Worm (Caenorhabditis elegans) whole organism, midembryonic: Measurements from ENCODE around the gene srt-22.

Experiments used
- T22C8.4 ChIP-seq: fragments of 200-800 bp; sonication (Bioruptor generic); IDR thresholded peaks from 2 replicates; pipeline ENCODE4 v1.3.6; 2022; ENCODE audit warnings: missing genetic modification characterization, missing compliant biosample characterization
- cog-1 ChIP-seq: sonication (generic microtip); optimal IDR thresholded peaks from 2 replicates; lab custom pipeline; 2016; ENCODE audit warnings: missing genetic modification characterization, missing compliant biosample characterization
- flt-1 ChIP-seq: fragments of 200-800 bp; sonication (Bioruptor generic); IDR thresholded peaks from 2 replicates; pipeline ENCODE4 v1.3.6; 2022; ENCODE audit warnings: missing genetic modification characterization, missing compliant biosample characterization
- klf-2 ChIP-seq: fragments of 200-800 bp; sonication (Bioruptor generic); conservative IDR thresholded peaks from 2 replicates; pipeline ENCODE4 v1.3.6; 2022; ENCODE audit warnings: missing genetic modification reagents, missing genetic modification characterization, missing compliant biosample characterization
- med-1 ChIP-seq: sonication (generic microtip); optimal IDR thresholded peaks from 2 replicates; lab custom pipeline; 2017; ENCODE audit warnings: missing genetic modification characterization, mild to moderate bottlenecking, missing compliant biosample characterization, antibody characterized with exemption, missing genetic modification reagents; ENCODE audit not compliant: insufficient read depth
- ref-1 ChIP-seq: fragments of 200-800 bp; sonication (Bioruptor generic); conservative IDR thresholded peaks from 2 replicates; pipeline ENCODE4 v1.3.6; 2022; ENCODE audit warnings: missing genetic modification reagents, missing genetic modification characterization, missing compliant biosample characterization
- tab-1 ChIP-seq: fragments of 200-800 bp; sonication (Bioruptor generic); IDR thresholded peaks from 2 replicates; pipeline ENCODE4 v1.3.6; 2022; ENCODE audit warnings: missing genetic modification characterization, missing compliant biosample characterization
- ztf-23 ChIP-seq: fragments of 200-800 bp; sonication (Bioruptor generic); IDR thresholded peaks from 2 replicates; pipeline ENCODE4 v1.3.6; 2022; ENCODE audit warnings: missing genetic modification reagents, missing genetic modification characterization, missing compliant biosample characterization
- ztf-29 ChIP-seq: fragments of 200-800 bp; sonication (Bioruptor generic); IDR thresholded peaks from 2 replicates; pipeline ENCODE4 v1.3.6; 2022; ENCODE audit warnings: missing genetic modification reagents, missing genetic modification characterization, missing compliant biosample characterization

Gene srt-22

ce11 chrV:15313529-15313928, 2.2 kb downstream of the srt-22 start:
- TF ChIP-seq T22C8.4 (GFP tag; lab: Robert Waterston, UW) (no peak), med-1 (GFP tag; lab: Kevin White, UChicago) (no peak), flt-1 (no peak), ztf-29 (GFP tag; lab: Robert Waterston, UW) (no peak), ztf-23 (no peak), ref-1 (GFP tag; lab: Robert Waterston, UW) (no peak), cog-1 (tag; lab: Kevin White, UChicago) (no peak), klf-2 (GFP tag; lab: Robert Waterston, UW) (no peak), tab-1 (GFP tag; lab: Robert Waterston, UW) (no peak)

DNA sequence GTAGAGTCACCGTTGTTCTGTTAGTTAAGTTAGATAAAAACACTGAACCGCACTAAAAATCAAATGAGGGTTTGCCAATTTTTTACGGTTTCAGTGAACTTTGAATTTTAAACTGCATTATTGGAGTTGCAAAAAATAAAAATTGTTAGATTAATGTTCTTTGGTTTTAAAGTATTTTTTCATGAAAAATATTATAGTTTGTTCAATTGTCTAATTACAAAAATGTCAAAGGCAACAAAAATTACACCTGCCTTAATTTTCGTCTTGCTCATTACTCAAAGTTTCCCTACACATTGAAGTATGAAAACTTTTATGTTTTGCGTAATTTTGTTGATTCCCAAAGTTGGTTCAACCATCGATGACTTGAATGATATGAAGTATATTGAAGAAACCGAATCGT, 4.9 kb downstream of the srt-22 start, which contains the start of gene irld-62:
TSS of gene irld-62 (plus strand) at position 301 of the 400 bp plus-strand sequence.
- TF ChIP-seq ztf-23 (no peak), tab-1 (GFP tag; lab: Robert Waterston, UW) (no peak), klf-2 (GFP tag; lab: Robert Waterston, UW) (no peak), ref-1 (GFP tag; lab: Robert Waterston, UW) (no peak), ztf-29 (GFP tag; lab: Robert Waterston, UW) (no peak)

- no peak for TF ChIP-seq klf-2 (GFP tag; lab: Robert Waterston, UW)
- TF ChIP-seq ref-1 (GFP tag; lab: Robert Waterston, UW): no peak
- TF ChIP-seq cog-1 (tag; lab: Kevin White, UChicago): no peak
- TF ChIP-seq ztf-29 (GFP tag; lab: Robert Waterston, UW): no peak
- no peak for TF ChIP-seq ztf-23
- no peak for TF ChIP-seq T22C8.4 (GFP tag; lab: Robert Waterston, UW)
- no peak for TF ChIP-seq med-1 (GFP tag; lab: Kevin White, UChicago)
- no peak for TF ChIP-seq tab-1 (GFP tag; lab: Robert Waterston, UW)
- TF ChIP-seq flt-1: no peak
Measured at ce11 chrV:15309011-15309410, 6.7 kb downstream of the srt-22 start, which contains the start of gene srz-10. Gene srz-10, minus strand, starts transcription at chrV:15309098.

- TF ChIP-seq ztf-23: no peak
- no peak for TF ChIP-seq cog-1 (tag; lab: Kevin White, UChicago)
- no peak for TF ChIP-seq flt-1
Measured at ce11 chrV:15306745-15307144, 9.0 kb downstream of the srt-22 start, which contains the start of gene T26H8.4. Gene T26H8.4, minus strand, starts transcription at chrV:15306845.

- TF ChIP-seq ztf-29 (GFP tag; lab: Robert Waterston, UW) (no peak), med-1 (GFP tag; lab: Kevin White, UChicago) (no peak), ref-1 (GFP tag; lab: Robert Waterston, UW) (no peak), ztf-23 (no peak), cog-1 (tag; lab: Kevin White, UChicago) (no peak), T22C8.4 (GFP tag; lab: Robert Waterston, UW) (no peak), flt-1 (no peak)
Measured at ce11 chrV:15305502-15305901, 10.2 kb downstream of the srt-22 start, which contains the start of gene T26H8.5. Gene T26H8.5, minus strand, starts transcription at chrV:15305602.

DNA sequence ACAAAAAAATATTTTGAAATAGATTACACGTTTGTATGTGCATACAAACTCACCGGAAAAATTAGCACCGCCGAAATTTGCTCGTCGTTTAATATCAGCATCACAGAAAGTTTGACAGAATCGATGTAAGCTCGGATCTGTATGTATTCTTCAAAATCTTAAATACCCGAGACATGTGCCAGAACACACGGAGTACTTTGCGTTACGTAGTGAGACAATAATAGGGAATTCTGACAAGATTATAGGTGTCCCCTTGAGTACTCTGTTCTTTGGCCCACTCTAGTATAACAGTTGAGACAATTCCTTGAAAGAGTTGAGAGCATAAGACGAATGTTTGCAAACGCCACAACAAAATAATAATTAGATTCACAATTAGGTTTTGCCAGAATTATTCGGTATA, 12.1 kb downstream of the srt-22 start, which contains the start of gene srx-48:
TSS of gene srx-48 (minus strand) at position 101 of the 400 bp plus-strand sequence.
- TF ChIP-seq tab-1 (GFP tag; lab: Robert Waterston, UW): no peak
- TF ChIP-seq med-1 (GFP tag; lab: Kevin White, UChicago): no peak
- TF ChIP-seq ztf-29 (GFP tag; lab: Robert Waterston, UW): no peak
- TF ChIP-seq ref-1 (GFP tag; lab: Robert Waterston, UW): no peak
- no peak for TF ChIP-seq T22C8.4 (GFP tag; lab: Robert Waterston, UW)
- TF ChIP-seq klf-2 (GFP tag; lab: Robert Waterston, UW): no peak
- TF ChIP-seq flt-1: no peak
- no peak for TF ChIP-seq ztf-23
- no peak for TF ChIP-seq cog-1 (tag; lab: Kevin White, UChicago)

- TF ChIP-seq ref-1 (GFP tag; lab: Robert Waterston, UW) (no peak), ztf-23 (no peak), med-1 (GFP tag; lab: Kevin White, UChicago) (no peak), tab-1 (GFP tag; lab: Robert Waterston, UW) (no peak), klf-2 (GFP tag; lab: Robert Waterston, UW) (no peak), flt-1 (no peak), cog-1 (tag; lab: Kevin White, UChicago) (no peak), ztf-29 (GFP tag; lab: Robert Waterston, UW) (no peak), T22C8.4 (GFP tag; lab: Robert Waterston, UW) (no peak)
Measured at ce11 chrV:15298597-15298996, 17.1 kb downstream of the srt-22 start, which contains the start of gene cpr-3. Gene cpr-3, minus strand, starts transcription at chrV:15298700.

DNA sequence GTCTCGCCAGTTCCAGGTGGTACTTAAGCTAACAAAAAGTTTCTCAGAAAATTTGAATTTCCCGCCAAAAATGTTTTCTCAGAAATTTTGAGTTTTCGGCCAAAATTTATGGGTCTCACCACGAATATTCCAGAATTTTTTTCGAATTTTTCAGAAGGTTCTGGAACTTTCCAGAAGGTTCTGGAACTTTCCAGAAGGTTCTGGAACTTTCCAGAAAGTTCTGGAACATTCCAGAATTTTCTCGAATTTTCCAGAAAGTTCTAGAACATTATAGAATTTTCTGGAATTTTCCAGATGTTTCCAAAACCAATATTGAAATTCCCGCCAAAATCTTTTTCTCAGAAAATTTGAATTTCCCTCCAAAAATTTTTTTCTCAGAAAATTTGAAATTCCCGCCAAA, 20.3 kb downstream of the srt-22 start:
- TF ChIP-seq flt-1: peak; percentile 91; the same call in 1 of the 2 replicates

DNA sequence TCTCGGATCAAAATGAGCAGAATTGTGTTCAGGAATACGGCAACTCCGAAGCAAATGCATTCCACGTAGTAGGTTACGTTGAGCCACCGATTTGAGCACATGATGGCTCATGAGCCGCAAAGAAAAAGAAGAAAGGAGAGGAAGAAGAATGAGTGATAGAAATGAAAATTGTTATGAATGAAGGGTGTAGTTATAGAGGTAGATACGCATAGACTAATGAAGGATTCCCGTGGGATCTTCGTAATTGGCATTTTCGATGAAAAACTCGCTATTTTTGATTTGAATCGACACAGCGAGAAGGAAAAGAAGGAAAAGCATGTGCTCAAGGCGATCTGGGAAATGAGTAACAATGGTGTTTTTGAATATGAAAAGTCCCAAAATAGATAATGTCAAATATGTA, 21.9 kb downstream of the srt-22 start, which contains the start of gene str-96:
TSS of gene str-96 (minus strand) at position 101 of the 400 bp plus-strand sequence.
- no peak for TF ChIP-seq tab-1 (GFP tag; lab: Robert Waterston, UW)
- TF ChIP-seq T22C8.4 (GFP tag; lab: Robert Waterston, UW): no peak
- TF ChIP-seq ztf-23: no peak
- no peak for TF ChIP-seq flt-1
- no peak for TF ChIP-seq klf-2 (GFP tag; lab: Robert Waterston, UW)
- no peak for TF ChIP-seq ztf-29 (GFP tag; lab: Robert Waterston, UW)
- no peak for TF ChIP-seq cog-1 (tag; lab: Kevin White, UChicago)
- no peak for TF ChIP-seq med-1 (GFP tag; lab: Kevin White, UChicago)
- TF ChIP-seq ref-1 (GFP tag; lab: Robert Waterston, UW): no peak

- TF ChIP-seq ztf-29 (GFP tag; lab: Robert Waterston, UW): no peak
- no peak for TF ChIP-seq ztf-23
- TF ChIP-seq flt-1: no peak
- TF ChIP-seq T22C8.4 (GFP tag; lab: Robert Waterston, UW): no peak
- TF ChIP-seq klf-2 (GFP tag; lab: Robert Waterston, UW): no peak
- TF ChIP-seq tab-1 (GFP tag; lab: Robert Waterston, UW): no peak
- TF ChIP-seq cog-1 (tag; lab: Kevin White, UChicago): no peak
- no peak for TF ChIP-seq med-1 (GFP tag; lab: Kevin White, UChicago)
- TF ChIP-seq ref-1 (GFP tag; lab: Robert Waterston, UW): no peak
Measured at ce11 chrV:15290995-15291394, 24.7 kb downstream of the srt-22 start, which contains the start of gene cyp-34A2. Gene cyp-34A2, minus strand, starts transcription at chrV:15291095.
